Worm (Caenorhabditis elegans) whole organism, midembryonic: Measurements from ENCODE around the gene Y70C5A.4.

Experiments
- T22C8.4 ChIP-seq: fragments of 200-800 bp; sonication (Bioruptor generic); IDR thresholded peaks from 2 replicates; pipeline ENCODE4 v1.3.6; 2022; ENCODE audit warnings: missing genetic modification characterization, missing compliant biosample characterization
- cog-1 ChIP-seq: sonication (generic microtip); optimal IDR thresholded peaks from 2 replicates; lab custom pipeline; 2016; ENCODE audit warnings: missing genetic modification characterization, missing compliant biosample characterization
- flt-1 ChIP-seq: fragments of 200-800 bp; sonication (Bioruptor generic); IDR thresholded peaks from 2 replicates; pipeline ENCODE4 v1.3.6; 2022; ENCODE audit warnings: missing genetic modification characterization, missing compliant biosample characterization
- klf-2 ChIP-seq: fragments of 200-800 bp; sonication (Bioruptor generic); conservative IDR thresholded peaks from 2 replicates; pipeline ENCODE4 v1.3.6; 2022; ENCODE audit warnings: missing genetic modification reagents, missing genetic modification characterization, missing compliant biosample characterization
- med-1 ChIP-seq: sonication (generic microtip); optimal IDR thresholded peaks from 2 replicates; lab custom pipeline; 2017; ENCODE audit warnings: missing genetic modification characterization, mild to moderate bottlenecking, missing compliant biosample characterization, antibody characterized with exemption, missing genetic modification reagents; ENCODE audit not compliant: insufficient read depth
- ref-1 ChIP-seq: fragments of 200-800 bp; sonication (Bioruptor generic); conservative IDR thresholded peaks from 2 replicates; pipeline ENCODE4 v1.3.6; 2022; ENCODE audit warnings: missing genetic modification reagents, missing genetic modification characterization, missing compliant biosample characterization
- tab-1 ChIP-seq: fragments of 200-800 bp; sonication (Bioruptor generic); IDR thresholded peaks from 2 replicates; pipeline ENCODE4 v1.3.6; 2022; ENCODE audit warnings: missing genetic modification characterization, missing compliant biosample characterization
- ztf-23 ChIP-seq: fragments of 200-800 bp; sonication (Bioruptor generic); IDR thresholded peaks from 2 replicates; pipeline ENCODE4 v1.3.6; 2022; ENCODE audit warnings: missing genetic modification reagents, missing genetic modification characterization, missing compliant biosample characterization
- ztf-29 ChIP-seq: fragments of 200-800 bp; sonication (Bioruptor generic); IDR thresholded peaks from 2 replicates; pipeline ENCODE4 v1.3.6; 2022; ENCODE audit warnings: missing genetic modification reagents, missing genetic modification characterization, missing compliant biosample characterization

Y70C5A.4 gene

DNA sequence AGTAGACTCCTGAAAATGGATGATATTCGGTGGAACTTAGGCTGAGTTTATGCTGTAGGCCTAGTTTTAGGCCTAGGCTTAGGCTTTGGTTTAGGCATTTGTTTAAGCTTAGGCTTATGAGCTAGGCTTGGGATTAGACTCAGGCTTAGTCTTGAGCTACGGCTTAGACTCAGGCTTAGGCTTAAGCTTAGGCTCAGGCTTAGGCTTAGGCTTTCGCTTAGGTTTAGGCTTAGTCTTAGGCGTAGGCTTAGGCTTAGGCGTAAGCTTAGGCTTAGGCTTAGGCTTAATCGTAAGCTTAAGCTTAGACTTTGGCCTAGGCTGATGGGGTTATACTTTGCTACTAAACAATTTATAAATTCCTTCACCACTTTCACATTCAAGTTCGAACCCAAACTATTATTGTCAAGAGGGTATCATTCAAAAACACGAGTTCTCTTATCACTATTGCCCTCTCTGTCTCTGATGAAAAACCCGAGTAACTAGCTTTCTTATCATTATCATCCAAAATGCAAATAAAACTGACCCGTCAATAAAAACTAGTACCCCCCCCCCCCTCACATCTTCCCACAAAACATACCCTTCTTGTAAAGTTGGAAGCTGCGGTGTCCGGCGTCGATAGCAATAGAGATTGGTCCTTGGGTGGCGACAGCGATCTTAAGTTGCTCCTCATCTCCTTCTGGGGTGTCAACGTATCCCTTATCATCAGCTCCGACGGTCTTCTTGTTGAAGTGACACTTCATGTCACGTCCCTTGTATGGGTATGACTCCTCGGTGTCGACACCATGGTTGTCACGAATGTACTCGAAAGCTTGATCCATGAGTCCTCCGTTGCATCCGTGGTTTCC is 24.4 kb upstream of the Y70C5A.4 start:
- TF ChIP-seq cog-1 (tag; lab: Kevin White, UChicago) (no peak), flt-1 (GFP tag; lab: Robert Waterston, UW) (no peak), med-1 (GFP tag; lab: Kevin White, UChicago) (no peak), ref-1 (no peak), klf-2 (GFP tag; lab: Robert Waterston, UW) (no peak), tab-1 (no peak), ztf-29 (GFP tag; lab: Robert Waterston, UW) (peak; percentile 80; the same call in 1 of the 2 replicates)

DNA sequence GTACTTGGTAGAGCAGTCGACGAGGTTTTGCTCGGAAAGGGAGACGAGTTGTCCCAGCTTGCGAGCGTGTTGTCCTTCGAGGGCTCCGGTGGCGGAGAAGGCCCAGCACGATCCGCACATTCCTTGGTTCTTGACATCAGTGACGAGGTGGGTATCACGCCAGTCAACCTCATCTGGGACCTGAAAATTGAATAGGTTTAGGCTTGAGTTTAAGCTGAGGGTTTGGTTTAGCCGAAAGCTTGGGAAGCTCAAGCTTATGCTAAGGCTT is 23.8 kb upstream of the Y70C5A.4 start:
- TF ChIP-seq tab-1 = 0 out of 2 replicates have a peak, but pooled peaks have one; percentile 9
- no peak for TF ChIP-seq med-1 (GFP tag; lab: Kevin White, UChicago)

DNA sequence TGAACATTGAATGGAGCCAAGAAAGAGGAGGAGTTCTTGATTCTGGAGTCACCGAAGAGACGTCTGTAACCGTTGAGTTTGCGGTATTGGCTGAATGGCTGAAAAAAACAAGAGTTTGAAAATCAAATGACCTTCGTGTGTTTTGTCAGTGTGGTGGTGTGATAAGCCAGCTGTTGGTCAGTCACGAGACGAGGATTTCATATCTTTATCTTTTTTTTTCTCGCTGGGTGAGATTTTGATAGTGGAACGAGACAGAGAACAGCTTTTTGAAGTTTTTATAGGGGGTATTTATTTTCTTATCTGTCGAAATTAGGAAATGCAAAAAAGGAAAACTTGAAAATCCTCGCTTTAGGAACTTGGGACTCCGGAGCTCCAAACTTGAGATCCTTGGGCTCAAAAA is 23.0 kb upstream of the Y70C5A.4 start:
- TF ChIP-seq T22C8.4 (GFP tag; lab: Robert Waterston, UW) (no peak), flt-1 (GFP tag; lab: Robert Waterston, UW) (no peak), ztf-23 (GFP tag; lab: Robert Waterston, UW) (no peak), cog-1 (tag; lab: Kevin White, UChicago) (no peak), med-1 (GFP tag; lab: Kevin White, UChicago) (no peak), ztf-29 (GFP tag; lab: Robert Waterston, UW) (no peak), klf-2 (GFP tag; lab: Robert Waterston, UW) (no peak), ref-1 (no peak), tab-1 (no peak)

DNA sequence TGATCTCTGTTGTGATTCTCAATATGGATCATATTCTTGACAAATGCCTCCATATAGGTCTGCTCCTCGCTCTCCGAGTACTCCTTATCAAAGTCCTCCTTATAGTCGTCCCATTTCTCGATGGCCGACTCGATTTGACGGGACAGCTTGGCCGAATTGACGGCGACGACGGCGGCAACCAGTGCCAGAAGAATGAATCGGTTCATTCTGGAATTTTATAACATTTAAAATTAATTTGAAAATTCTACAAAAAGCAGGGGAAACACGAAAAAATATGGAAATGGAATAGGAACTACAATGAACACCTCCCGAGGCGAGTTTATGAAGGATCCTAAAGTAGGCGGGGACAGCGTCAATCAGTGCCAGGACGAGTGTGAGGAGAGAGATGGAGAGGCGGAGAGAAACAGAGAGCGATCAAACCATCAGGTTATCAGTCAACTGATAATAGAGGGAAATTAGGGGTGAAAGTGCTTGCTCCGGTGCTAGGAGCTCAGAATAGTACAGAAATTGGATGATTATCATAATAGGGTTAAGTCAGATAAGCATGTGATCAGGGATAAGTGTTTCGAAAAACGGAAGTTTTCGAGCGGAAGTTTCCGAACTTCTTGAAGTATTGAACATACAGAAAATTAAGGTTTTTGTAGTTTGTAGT is 22.3 kb upstream of the Y70C5A.4 start, which contains the start of gene cpl-1:
cpl-1 (minus strand) TSS at position 207 of the 652 bp plus-strand sequence.
- no peak for TF ChIP-seq tab-1
- no peak for TF ChIP-seq T22C8.4 (GFP tag; lab: Robert Waterston, UW)
- no peak for TF ChIP-seq ztf-29 (GFP tag; lab: Robert Waterston, UW)
- no peak for TF ChIP-seq med-1 (GFP tag; lab: Kevin White, UChicago)
- no peak for TF ChIP-seq klf-2 (GFP tag; lab: Robert Waterston, UW)
- no peak for TF ChIP-seq ref-1
- TF ChIP-seq cog-1 (tag; lab: Kevin White, UChicago) = no peak
- no peak for TF ChIP-seq flt-1 (GFP tag; lab: Robert Waterston, UW)
- no peak for TF ChIP-seq ztf-23 (GFP tag; lab: Robert Waterston, UW)

DNA sequence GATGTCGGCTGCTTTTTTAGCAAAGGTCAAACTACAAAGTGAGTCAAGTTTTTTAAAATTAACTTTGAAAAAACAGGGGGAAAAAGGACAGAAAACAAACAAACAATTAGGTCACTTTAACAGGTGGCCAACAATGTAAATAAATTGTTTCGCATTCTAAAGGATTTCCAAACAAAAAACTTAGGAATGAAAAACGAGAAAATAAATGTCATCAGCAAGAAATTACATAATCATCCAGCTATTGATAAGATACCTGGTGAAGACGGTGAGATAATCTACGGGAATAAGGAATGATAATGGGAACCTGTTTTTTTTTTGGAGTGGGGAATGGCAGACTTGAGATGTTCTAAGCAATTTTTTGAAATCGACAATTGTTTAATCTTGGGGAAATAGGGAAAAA is 21.5 kb upstream of the Y70C5A.4 start:
- TF ChIP-seq klf-2 (GFP tag; lab: Robert Waterston, UW) = no peak
- TF ChIP-seq T22C8.4 (GFP tag; lab: Robert Waterston, UW) = no peak
- TF ChIP-seq cog-1 (tag; lab: Kevin White, UChicago) = no peak
- TF ChIP-seq ztf-29 (GFP tag; lab: Robert Waterston, UW) = no peak
- TF ChIP-seq flt-1 (GFP tag; lab: Robert Waterston, UW) = no peak
- no peak for TF ChIP-seq ztf-23 (GFP tag; lab: Robert Waterston, UW)
- no peak for TF ChIP-seq ref-1
- TF ChIP-seq tab-1 = no peak
- TF ChIP-seq med-1 (GFP tag; lab: Kevin White, UChicago) = no peak

DNA sequence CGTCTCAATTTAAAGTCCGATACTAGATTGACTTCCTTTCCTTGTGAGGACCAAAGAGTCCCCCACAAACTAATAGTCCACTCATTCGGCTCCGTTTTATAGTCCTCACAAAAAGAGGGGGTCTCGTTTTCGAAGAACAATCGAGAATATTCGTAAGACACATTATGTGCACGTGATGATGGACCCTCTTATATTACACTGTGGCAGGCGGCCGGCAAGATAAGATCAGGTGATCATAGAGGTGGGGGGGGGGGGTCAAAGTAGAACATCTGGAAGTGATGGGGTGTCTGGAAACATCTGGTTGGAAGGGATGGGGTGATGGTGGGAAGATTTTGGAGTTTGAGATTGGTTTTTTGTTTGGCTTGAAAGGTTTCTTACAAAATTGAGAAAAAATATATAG is 19.1 kb upstream of the Y70C5A.4 start:
- TF ChIP-seq ztf-29 (GFP tag; lab: Robert Waterston, UW) (no peak), cog-1 (tag; lab: Kevin White, UChicago) (no peak), ztf-23 (GFP tag; lab: Robert Waterston, UW) (no peak), flt-1 (GFP tag; lab: Robert Waterston, UW) (no peak), klf-2 (GFP tag; lab: Robert Waterston, UW) (no peak), ref-1 (no peak), T22C8.4 (GFP tag; lab: Robert Waterston, UW) (no peak), tab-1 (no peak), med-1 (GFP tag; lab: Kevin White, UChicago) (no peak)

DNA sequence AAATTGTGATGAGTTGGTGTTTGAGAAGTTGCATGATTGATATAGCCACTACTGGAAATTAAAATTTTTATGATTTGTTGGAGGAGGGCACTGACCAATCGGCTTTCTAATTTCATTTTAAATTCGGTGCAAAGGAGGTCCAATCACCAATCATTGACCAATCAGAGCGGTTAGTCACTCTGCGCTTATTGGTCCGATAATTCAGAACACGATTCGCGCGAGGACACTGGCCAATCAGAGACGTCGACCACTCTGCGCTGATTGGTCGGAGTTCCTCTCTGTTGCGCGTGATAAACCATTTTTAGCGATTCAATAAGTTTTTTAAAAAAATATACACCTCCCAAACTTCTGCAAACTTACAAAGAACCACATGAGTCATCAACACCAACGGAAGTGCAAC is 17.7 kb upstream of the Y70C5A.4 start:
- no peak for TF ChIP-seq klf-2 (GFP tag; lab: Robert Waterston, UW)
- TF ChIP-seq ztf-29 (GFP tag; lab: Robert Waterston, UW) = no peak
- TF ChIP-seq cog-1 (tag; lab: Kevin White, UChicago) = no peak
- TF ChIP-seq T22C8.4 (GFP tag; lab: Robert Waterston, UW) = no peak
- no peak for TF ChIP-seq med-1 (GFP tag; lab: Kevin White, UChicago)
- TF ChIP-seq ref-1 = no peak
- no peak for TF ChIP-seq flt-1 (GFP tag; lab: Robert Waterston, UW)
- TF ChIP-seq ztf-23 (GFP tag; lab: Robert Waterston, UW) = no peak
- no peak for TF ChIP-seq tab-1

DNA sequence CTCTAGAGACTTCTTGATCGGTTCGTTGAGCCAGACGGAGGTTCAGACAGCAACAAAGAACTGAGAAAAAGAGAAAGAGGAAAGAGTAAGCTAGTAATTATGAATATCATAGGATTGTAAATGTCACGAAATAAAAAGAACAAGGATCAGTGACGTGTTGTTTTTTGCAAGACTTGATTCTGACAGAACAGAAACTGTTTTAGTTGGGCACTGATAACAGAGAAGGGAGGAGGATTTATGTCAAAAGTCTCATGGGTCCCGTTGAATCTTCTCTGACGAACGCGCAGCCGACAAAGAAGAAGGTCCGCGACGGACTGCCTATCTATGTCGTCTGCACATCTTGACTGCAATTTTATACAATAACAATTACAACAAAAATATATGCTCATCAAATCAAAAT is 16.9 kb upstream of the Y70C5A.4 start, which contains the start of gene T03E6.9:
T03E6.9 (minus strand) TSS at position 101 of the 400 bp plus-strand sequence.
- no peak for TF ChIP-seq ztf-29 (GFP tag; lab: Robert Waterston, UW)
- no peak for TF ChIP-seq tab-1
- TF ChIP-seq ztf-23 (GFP tag; lab: Robert Waterston, UW) = no peak
- no peak for TF ChIP-seq cog-1 (tag; lab: Kevin White, UChicago)
- TF ChIP-seq klf-2 (GFP tag; lab: Robert Waterston, UW) = no peak
- TF ChIP-seq flt-1 (GFP tag; lab: Robert Waterston, UW) = no peak
- TF ChIP-seq med-1 (GFP tag; lab: Kevin White, UChicago) = no peak
- TF ChIP-seq ref-1 = no peak
- TF ChIP-seq T22C8.4 (GFP tag; lab: Robert Waterston, UW) = no peak

DNA sequence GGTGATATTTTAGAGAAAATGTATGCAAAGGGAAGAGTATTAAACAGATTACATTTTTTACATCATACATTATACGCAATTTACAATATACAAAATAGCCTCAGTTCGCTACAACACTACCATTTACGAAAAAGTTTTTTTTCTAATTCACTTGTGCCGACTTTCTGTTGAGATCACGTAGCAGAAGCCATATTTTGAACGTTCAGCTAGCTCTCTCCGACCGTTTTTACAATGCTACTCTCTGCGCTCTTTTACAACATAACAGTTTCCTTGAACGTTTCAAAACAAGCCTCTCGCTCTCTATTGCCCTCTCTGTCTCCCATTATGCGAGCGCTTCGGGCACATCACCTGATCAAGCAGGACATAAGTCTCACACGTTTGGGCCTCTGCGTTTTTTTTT is 14.5 kb upstream of the Y70C5A.4 start, which contains the start of gene T03E6.8:
T03E6.8 (minus strand) TSS at position 101 of the 400 bp plus-strand sequence.
- TF ChIP-seq T22C8.4 (GFP tag; lab: Robert Waterston, UW) (no peak), tab-1 (no peak), flt-1 (GFP tag; lab: Robert Waterston, UW) (no peak), ztf-29 (GFP tag; lab: Robert Waterston, UW) (no peak), med-1 (GFP tag; lab: Kevin White, UChicago) (no peak), cog-1 (tag; lab: Kevin White, UChicago) (no peak), ztf-23 (GFP tag; lab: Robert Waterston, UW) (no peak), ref-1 (no peak)
